Fruit fly (Drosophila melanogaster) whole organism, embryonic: ENCODE data around the gene CG13671.

Experiments
- Abd-B ChIP-seq: fragments of 200-800 bp; sonication (Bioruptor generic); optimal IDR thresholded peaks from 2 replicates; lab custom pipeline; 2018; ENCODE audit warnings: missing biosample characterization, mild to moderate bottlenecking, missing genetic modification characterization, moderate library complexity
- Ada2b ChIP-seq: fragments of 200-800 bp; sonication (Bioruptor generic); IDR thresholded peaks from 2 replicates; pipeline ENCODE4 v1.3.6; 2022; ENCODE audit warnings: missing biosample characterization, missing genetic modification characterization
- CG10366 ChIP-seq: fragments of 200-800 bp; sonication (Bioruptor generic); IDR thresholded peaks from 2 replicates; pipeline ENCODE4 v1.3.6; 2022; ENCODE audit warnings: missing biosample characterization, missing genetic modification characterization
- CG10543 ChIP-seq: fragments of 200-800 bp; sonication (Bioruptor generic); optimal IDR thresholded peaks from 3 replicates; lab custom pipeline; 2017; ENCODE audit warnings: missing biosample characterization, mild to moderate bottlenecking, missing genetic modification characterization, moderate library complexity
- CG10654 ChIP-seq: fragments of 200-800 bp; sonication (Bioruptor generic); optimal IDR thresholded peaks from 2 replicates; lab custom pipeline; 2016; ENCODE audit warnings: missing biosample characterization, missing genetic modification characterization
- CG12299 ChIP-seq: fragments of 200-800 bp; sonication (Bioruptor generic); optimal IDR thresholded peaks from 2 replicates; lab custom pipeline; 2018; ENCODE audit warnings: missing biosample characterization, mild to moderate bottlenecking, missing genetic modification characterization
- CG13123 ChIP-seq: fragments of 200-800 bp; sonication (Bioruptor generic); optimal IDR thresholded peaks from 2 replicates; lab custom pipeline; 2016; ENCODE audit warnings: missing biosample characterization, missing genetic modification characterization
- CG13894 ChIP-seq: fragments of 200-800 bp; sonication (Bioruptor generic); optimal IDR thresholded peaks from 3 replicates; lab custom pipeline; 2018; ENCODE audit warnings: missing biosample characterization, mild to moderate bottlenecking, missing genetic modification characterization, moderate library complexity
- CG18619 ChIP-seq: fragments of 200-800 bp; sonication (Bioruptor generic); optimal IDR thresholded peaks from 3 replicates; lab custom pipeline; 2017; ENCODE audit warnings: missing biosample characterization, mild to moderate bottlenecking, missing genetic modification characterization
- CG2116 ChIP-seq: fragments of 200-800 bp; sonication (Bioruptor generic); optimal IDR thresholded peaks from 3 replicates; lab custom pipeline; 2018; ENCODE audit warnings: missing biosample characterization, mild to moderate bottlenecking, missing genetic modification characterization
- CG2129 ChIP-seq: fragments of 200-800 bp; sonication (Bioruptor generic); IDR thresholded peaks from 2 replicates; pipeline ENCODE4 v1.3.6; 2022; ENCODE audit warnings: missing biosample characterization, missing genetic modification characterization; ENCODE audit not compliant: partially characterized antibody
- CG30020 ChIP-seq: fragments of 200-800 bp; optimal IDR thresholded peaks from 2 replicates; lab custom pipeline; 2019; ENCODE audit warnings: missing biosample characterization, mild to moderate bottlenecking, missing genetic modification characterization, moderate library complexity
- CG30403 ChIP-seq: fragments of 200-800 bp; sonication (Bioruptor generic); optimal IDR thresholded peaks from 3 replicates; lab custom pipeline; 2016; ENCODE audit warnings: missing biosample characterization, missing genetic modification characterization
- CG32767 ChIP-seq: fragments of 200-800 bp; sonication (Bioruptor generic); IDR thresholded peaks from 2 replicates; pipeline ENCODE4 v1.3.6; 2022; ENCODE audit warnings: missing biosample characterization, missing genetic modification characterization
- CG7357 ChIP-seq: fragments of 200-800 bp; sonication (Bioruptor generic); IDR thresholded peaks from 3 replicates; pipeline ENCODE4 v1.3.6; 2022; ENCODE audit warnings: missing biosample characterization, missing genetic modification characterization
- CG8290 ChIP-seq, 3 experiments: fragments of 200-800 bp; sonication (Bioruptor generic); optimal IDR thresholded peaks; 2 replicates each; lab custom pipeline; 2016 to 2019; ENCODE audit warnings: missing biosample characterization in 3 of 3, missing genetic modification characterization in 3 of 3, mild to moderate bottlenecking in 2 of 3, moderate library complexity in 1 of 3
- CG8388 ChIP-seq: fragments of 200-800 bp; sonication (Bioruptor generic); optimal IDR thresholded peaks from 2 replicates; lab custom pipeline; 2019; ENCODE audit warnings: missing biosample characterization, mild to moderate bottlenecking, missing genetic modification characterization, moderate library complexity
- CG9215 ChIP-seq: fragments of 200-800 bp; sonication (Bioruptor generic); IDR thresholded peaks from 2 replicates; pipeline ENCODE4 v1.3.6; 2022; ENCODE audit warnings: missing biosample characterization, missing genetic modification characterization
- Dek ChIP-seq: fragments of 200-800 bp; sonication (Bioruptor generic); optimal IDR thresholded peaks from 3 replicates; lab custom pipeline; 2019; ENCODE audit warnings: missing biosample characterization, mild to moderate bottlenecking, missing genetic modification characterization, moderate library complexity
- Dref ChIP-seq: fragments of 200-800 bp; sonication (Bioruptor generic); IDR thresholded peaks from 2 replicates; pipeline ENCODE4 v1.3.6; 2022; ENCODE audit warnings: missing biosample characterization, missing genetic modification characterization
- Fer2 ChIP-seq: fragments of 200-800 bp; sonication (Bioruptor generic); optimal IDR thresholded peaks from 2 replicates; lab custom pipeline; 2018; ENCODE audit warnings: missing biosample characterization, mild to moderate bottlenecking, missing genetic modification characterization, moderate library complexity
- Hand ChIP-seq: fragments of 200-800 bp; sonication (Bioruptor generic); optimal IDR thresholded peaks from 2 replicates; lab custom pipeline; 2017; ENCODE audit warnings: mild to moderate bottlenecking, missing biosample characterization, missing genetic modification reagents, missing genetic modification characterization
- Hr51 ChIP-seq, 2 experiments: fragments of 200-800 bp; sonication (Bioruptor generic); optimal IDR thresholded peaks; 2 replicates in 1 of 2; 3 replicates in 1 of 2; lab custom pipeline; 2016 to 2018; ENCODE audit warnings: missing biosample characterization in 2 of 2, missing genetic modification characterization in 2 of 2, mild to moderate bottlenecking in 1 of 2, moderate library complexity in 1 of 2
- Hr78 ChIP-seq, 2 experiments: fragments of 200-800 bp in 1 of 2; fragments of >200 bp in 1 of 2; sonication (Bioruptor generic) in 1 of 2; optimal IDR thresholded peaks; 2 replicates each; lab custom pipeline; 2017 to 2019; ENCODE audit warnings: missing biosample characterization in 2 of 2, missing genetic modification characterization in 2 of 2, mild to moderate bottlenecking in 1 of 2, moderate library complexity in 1 of 2
- Lpt ChIP-seq: fragments of >200 bp; optimal IDR thresholded peaks from 2 replicates; lab custom pipeline; 2018; ENCODE audit warnings: missing biosample characterization, missing genetic modification characterization
- Myb ChIP-seq: fragments of 200-800 bp; sonication (Bioruptor generic); optimal IDR thresholded peaks from 2 replicates; lab custom pipeline; 2016; ENCODE audit warnings: missing biosample characterization, missing genetic modification characterization
- Nf-YB ChIP-seq: fragments of 200-800 bp; sonication (Bioruptor generic); optimal IDR thresholded peaks from 3 replicates; lab custom pipeline; 2019; ENCODE audit warnings: missing biosample characterization, mild to moderate bottlenecking, missing genetic modification characterization, moderate library complexity
- Sin3A ChIP-seq: fragments of >200 bp; optimal IDR thresholded peaks from 2 replicates; lab custom pipeline; 2018
- bab2 ChIP-seq: fragments of 200-800 bp; sonication (Bioruptor generic); optimal IDR thresholded peaks from 2 replicates; lab custom pipeline; 2016; ENCODE audit warnings: missing biosample characterization, missing genetic modification characterization
- bsh ChIP-seq, 2 experiments: fragments of 200-800 bp; sonication (Bioruptor generic); optimal IDR thresholded peaks; 2 replicates each; lab custom pipeline; 2017 to 2018; ENCODE audit warnings: mild to moderate bottlenecking in 2 of 2, missing biosample characterization in 2 of 2, missing genetic modification characterization in 2 of 2, moderate library complexity in 1 of 2
- caup ChIP-seq: fragments of 200-800 bp; sonication (Bioruptor generic); optimal IDR thresholded peaks from 3 replicates; lab custom pipeline; 2017; ENCODE audit warnings: missing biosample characterization, mild to moderate bottlenecking, missing genetic modification characterization, moderate library complexity; ENCODE audit not compliant: severe bottlenecking
- cg ChIP-seq: fragments of 200-800 bp; sonication (Bioruptor generic); optimal IDR thresholded peaks from 3 replicates; lab custom pipeline; 2019; ENCODE audit warnings: missing biosample characterization, mild to moderate bottlenecking, missing genetic modification characterization, moderate library complexity
- ci ChIP-seq: fragments of 200-800 bp; sonication (Bioruptor generic); IDR thresholded peaks from 3 replicates; pipeline ENCODE4 v1.3.6; 2022; ENCODE audit warnings: missing biosample characterization, missing genetic modification characterization
- dati ChIP-seq: fragments of 200-800 bp; sonication (Bioruptor generic); IDR thresholded peaks from 2 replicates; pipeline ENCODE4 v1.3.6; 2022; ENCODE audit warnings: missing biosample characterization, missing genetic modification characterization
- fd64A ChIP-seq: fragments of 200-800 bp; sonication (Bioruptor generic); optimal IDR thresholded peaks from 3 replicates; lab custom pipeline; 2018; ENCODE audit warnings: missing biosample characterization, mild to moderate bottlenecking, missing genetic modification characterization
- ftz-f1 ChIP-seq: fragments of 200-800 bp; sonication (Bioruptor generic); optimal IDR thresholded peaks from 2 replicates; lab custom pipeline; 2016; ENCODE audit warnings: missing biosample characterization, missing genetic modification characterization
- fu2 ChIP-seq: fragments of 200-800 bp; sonication (Bioruptor generic); optimal IDR thresholded peaks from 2 replicates; lab custom pipeline; 2016; ENCODE audit warnings: missing biosample characterization, missing genetic modification characterization
- her ChIP-seq: fragments of 200-800 bp; sonication (Bioruptor generic); optimal IDR thresholded peaks from 2 replicates; lab custom pipeline; 2016; ENCODE audit warnings: missing biosample characterization, missing genetic modification characterization
- kay ChIP-seq: fragments of 200-800 bp; sonication (Bioruptor generic); optimal IDR thresholded peaks from 2 replicates; lab custom pipeline; 2016; ENCODE audit warnings: missing biosample characterization, missing genetic modification characterization
- pho ChIP-seq: fragments of 200-800 bp; sonication (Bioruptor generic); optimal IDR thresholded peaks from 2 replicates; lab custom pipeline; 2016; ENCODE audit warnings: missing biosample characterization, missing genetic modification characterization
- psq ChIP-seq: fragments of 200-800 bp; sonication (Bioruptor generic); optimal IDR thresholded peaks from 2 replicates; lab custom pipeline; 2017; ENCODE audit warnings: missing biosample characterization, missing genetic modification characterization
- pzg ChIP-seq: fragments of 200-800 bp; sonication (Bioruptor generic); optimal IDR thresholded peaks from 3 replicates; lab custom pipeline; 2018; ENCODE audit warnings: missing biosample characterization, mild to moderate bottlenecking, missing genetic modification characterization, moderate library complexity
- rib ChIP-seq: fragments of 200-800 bp; sonication (Bioruptor generic); IDR thresholded peaks from 2 replicates; pipeline ENCODE4 v1.3.6; 2022; ENCODE audit warnings: missing biosample characterization, missing genetic modification characterization
- schlank ChIP-seq: fragments of 200-800 bp; sonication (Bioruptor generic); optimal IDR thresholded peaks from 2 replicates; lab custom pipeline; 2018; ENCODE audit warnings: missing biosample characterization, mild to moderate bottlenecking, missing genetic modification characterization
- sisA ChIP-seq: fragments of 200-800 bp; sonication (Bioruptor generic); IDR thresholded peaks from 2 replicates; pipeline ENCODE4 v1.3.6; 2022; ENCODE audit warnings: missing biosample characterization, missing genetic modification characterization
- slou ChIP-seq: fragments of 200-800 bp; sonication (Bioruptor generic); optimal IDR thresholded peaks from 3 replicates; lab custom pipeline; 2016; ENCODE audit warnings: missing biosample characterization, missing genetic modification characterization
- yki ChIP-seq: fragments of >200 bp; optimal IDR thresholded peaks from 3 replicates; lab custom pipeline; 2018
- zen ChIP-seq: fragments of 200-800 bp; sonication (Bioruptor generic); optimal IDR thresholded peaks from 3 replicates; lab custom pipeline; 2018; ENCODE audit warnings: missing biosample characterization, mild to moderate bottlenecking, missing genetic modification characterization, moderate library complexity

CG13671 gene

DNA sequence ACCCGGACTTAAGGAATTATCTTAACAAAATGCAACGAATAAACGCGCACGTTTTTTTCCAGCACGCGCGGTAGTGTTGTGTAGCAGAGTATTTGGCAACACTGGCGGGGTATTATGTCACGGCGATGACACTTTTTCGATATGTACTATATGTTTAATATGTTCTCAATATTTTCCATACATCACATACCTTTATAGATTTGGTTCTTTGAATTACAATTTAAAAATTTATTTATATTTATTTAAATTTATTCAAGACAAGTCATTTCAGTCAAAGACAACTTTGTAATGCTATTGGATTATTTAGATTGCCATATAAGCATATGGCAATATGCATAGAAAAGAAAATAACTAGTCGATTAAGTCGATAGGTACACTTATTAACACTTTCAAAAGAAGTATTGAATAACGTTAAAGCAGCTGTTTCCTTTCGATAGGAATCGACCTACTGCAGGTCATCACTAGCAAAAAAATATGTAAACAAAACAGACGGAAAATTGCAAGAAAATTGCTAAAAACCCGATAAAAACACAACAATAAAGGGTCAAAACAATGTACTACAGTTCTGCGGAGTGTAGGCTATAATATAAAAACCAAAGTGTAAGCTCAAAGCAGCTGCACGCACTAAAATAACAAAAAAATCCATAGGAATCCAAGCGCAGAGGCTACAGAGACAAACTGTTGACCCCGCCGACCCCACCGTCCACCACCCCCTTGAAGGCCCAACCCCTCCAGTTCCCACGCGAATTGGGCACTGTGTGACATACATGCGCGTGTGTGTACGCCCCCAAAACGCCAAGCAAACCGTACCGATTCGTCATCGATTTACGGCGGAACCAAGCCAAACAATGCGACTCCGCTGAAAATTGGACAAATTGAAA, 46.5 kb downstream of the CG13671 start, which contains the start of the genes CG7182 and GAPcenA (continued):
- TF ChIP-seq CG12299 (tag; lab: Kevin White, UChicago) = peak; percentile 33
- peak; percentile 71 for TF ChIP-seq CG13894 (tag; lab: Kevin White, UChicago)
- peak; percentile 76 for TF ChIP-seq Dek (tag; lab: Kevin White, UChicago)
- TF ChIP-seq CG18619 = peak; percentile 63
- peak; percentile 36 for TF ChIP-seq pzg
- TF ChIP-seq CG9215 (GFP tag; lab: Robert Waterston, UW) = peak; percentile 60
- peak; percentile 56 for TF ChIP-seq zen
- no peak for TF ChIP-seq Lpt (GFP tag; lab: Kevin White, UChicago)
- peak; percentile 62 for TF ChIP-seq Fer2 (tag; lab: Kevin White, UChicago)
- peak; percentile 10 for TF ChIP-seq CG13123 (GFP tag; lab: Kevin White, UChicago)
- TF ChIP-seq CG8388 (GFP tag; lab: Kevin White, UChicago) = peak; percentile 53
- peak; percentile 2 for TF ChIP-seq her (GFP tag; lab: Kevin White, UChicago)
- peak; percentile 33 for TF ChIP-seq kay
- peak; percentile 58 for TF ChIP-seq sisA
- peak; percentile 8 for TF ChIP-seq Hand (GFP tag; lab: Kevin White, UChicago)
- TF ChIP-seq Dref (GFP tag; lab: Robert Waterston, UW) = peak; percentile 67
- TF ChIP-seq CG30020 (tag; lab: Kevin White, UChicago) = peak; percentile 82
- peak; percentile 70 for TF ChIP-seq caup (GFP tag; lab: Kevin White, UChicago)
- TF ChIP-seq cg (GFP tag; lab: Kevin White, UChicago) = peak; percentile 31
- TF ChIP-seq CG10543 (GFP tag; lab: Kevin White, UChicago) = peak; percentile 75
- TF ChIP-seq Abd-B = peak; percentile 71
- TF ChIP-seq Nf-YB (GFP tag; lab: Kevin White, UChicago) = peak; percentile 57
- TF ChIP-seq psq = peak; percentile 17
- TF ChIP-seq Ada2b (GFP tag; lab: Robert Waterston, UW) = 0 out of 2 replicates have a peak, but pooled peaks have one; percentile 5
- peak; percentile 5 to 100 for TF ChIP-seq Hr78 (GFP tag; optimal IDR thresholded peaks at IDR 0.05; lab: Kevin White, UChicago)
- TF ChIP-seq CG10366 (GFP tag; lab: Robert Waterston, UW) = peak; percentile 44
- TF ChIP-seq ftz-f1 = peak; percentile 38
- peak; percentile 61 for TF ChIP-seq CG10654 (GFP tag; lab: Kevin White, UChicago)
- TF ChIP-seq CG2129 (GFP tag; lab: Robert Waterston, UW) = 0 out of 2 replicates have a peak, but pooled peaks have one; percentile 31
- peak; percentile 35 for TF ChIP-seq schlank (tag; lab: Kevin White, UChicago)
- TF ChIP-seq fd64A = no peak
- TF ChIP-seq fu2 = peak; percentile 29
- TF ChIP-seq Sin3A (lab: Kevin White, UChicago) = no peak
- peak; percentile 39 for TF ChIP-seq pho (GFP tag; lab: Kevin White, UChicago)
- no peak for TF ChIP-seq yki
- 0 out of 3 replicates have a peak, but pooled peaks have one; percentile 18 for TF ChIP-seq ci (GFP tag; lab: Robert Waterston, UW)
- peak; percentile 80 for TF ChIP-seq CG30403 (GFP tag; lab: Kevin White, UChicago)
- peak; percentile 7 for TF ChIP-seq bab2 (GFP tag; lab: Kevin White, UChicago)
- peak; percentile 72 for TF ChIP-seq CG2116 (GFP tag; lab: Kevin White, UChicago)
- TF ChIP-seq bsh (GFP tag; optimal IDR thresholded peaks at IDR 0.05; lab: Kevin White, UChicago) = peak in 1 of 2 experiments; percentile 56
- TF ChIP-seq CG8290 (GFP tag; optimal IDR thresholded peaks at IDR 0.05; lab: Kevin White, UChicago) = peak; percentile 76
- TF ChIP-seq CG8290 (tag; optimal IDR thresholded peaks at IDR 0.05; lab: Kevin White, UChicago) = peak in 1 of 2 experiments; percentile 38
- TF ChIP-seq CG32767 (GFP tag; lab: Robert Waterston, UW) = no peak
- TF ChIP-seq CG7357 = no peak
- no peak for TF ChIP-seq dati
- peak; percentile 22 for TF ChIP-seq Myb (GFP tag; lab: Kevin White, UChicago)
- peak; percentile 16 for TF ChIP-seq slou (GFP tag; lab: Kevin White, UChicago)
- TF ChIP-seq rib (GFP tag; lab: Robert Waterston, UW) = no peak
- peak; percentile 29 to 72 for TF ChIP-seq Hr51 (GFP tag; optimal IDR thresholded peaks at IDR 0.05; lab: Kevin White, UChicago)
